Worm (Caenorhabditis elegans) whole organism, early embryonic: ENCODE measurements around the gene srx-82.

Experiments
- B0310.2 ChIP-seq: sonication (generic microtip); optimal IDR thresholded peaks from 2 replicates; lab custom pipeline; 2016; ENCODE audit warnings: mild to moderate bottlenecking, missing genetic modification characterization, missing compliant biosample characterization
- F13C5.2 ChIP-seq: sonication (generic microtip); optimal IDR thresholded peaks from 2 replicates; lab custom pipeline; 2017; ENCODE audit warnings: mild to moderate bottlenecking, missing genetic modification characterization, inconsistent platforms, missing compliant biosample characterization
- aly-1 ChIP-seq: sonication (generic microtip); optimal IDR thresholded peaks from 2 replicates; lab custom pipeline; 2016; ENCODE audit warnings: missing genetic modification characterization, missing compliant biosample characterization
- ama-1 ChIP-seq: fragments of 150-350 bp; optimal IDR thresholded peaks from 2 replicates; lab custom pipeline; 2014
- ceh-13 ChIP-seq: fragments of 200-800 bp; sonication (Bioruptor generic); optimal IDR thresholded peaks from 2 replicates; lab custom pipeline; 2018; ENCODE audit warnings: mild to moderate bottlenecking, missing genetic modification characterization, missing compliant biosample characterization
- ceh-36 ChIP-seq: sonication (generic microtip); optimal IDR thresholded peaks from 2 replicates; lab custom pipeline; 2016; ENCODE audit warnings: missing genetic modification characterization, inconsistent platforms, missing compliant biosample characterization
- ets-7 ChIP-seq: sonication (generic microtip); optimal IDR thresholded peaks from 2 replicates; lab custom pipeline; 2016; ENCODE audit warnings: missing genotype, missing genetic modification characterization, missing compliant biosample characterization
- flt-1 ChIP-seq: fragments of 200-800 bp; sonication (Bioruptor generic); IDR thresholded peaks from 2 replicates; pipeline ENCODE4 v1.3.6; 2022; ENCODE audit warnings: missing genetic modification characterization, missing compliant biosample characterization
- pes-1 ChIP-seq: fragments of 200-800 bp; sonication (Bioruptor generic); IDR thresholded peaks from 2 replicates; pipeline ENCODE4 v1.3.6; 2022; ENCODE audit warnings: missing genetic modification reagents, missing genetic modification characterization, missing compliant biosample characterization
- scrt-1 ChIP-seq: fragments of 200-800 bp; sonication (Bioruptor generic); IDR thresholded peaks from 2 replicates; pipeline ENCODE4 v1.3.6; 2022; ENCODE audit warnings: missing genetic modification characterization, missing compliant biosample characterization
- sea-1 ChIP-seq: fragments of 200-800 bp; sonication (Bioruptor generic); conservative IDR thresholded peaks from 2 replicates; pipeline ENCODE4 v1.3.6; 2022; ENCODE audit warnings: missing genetic modification characterization, missing compliant biosample characterization
- tbx-11 ChIP-seq: fragments of 200-800 bp; sonication (Bioruptor generic); IDR thresholded peaks from 2 replicates; pipeline ENCODE4 v1.3.6; 2022; ENCODE audit warnings: missing genetic modification characterization, missing compliant biosample characterization
- tbx-37 ChIP-seq: fragments of 200-800 bp; sonication (Bioruptor generic); conservative IDR thresholded peaks from 2 replicates; pipeline ENCODE4 v1.3.6; 2022; ENCODE audit warnings: missing genetic modification reagents, missing genetic modification characterization, missing compliant biosample characterization
- tra-4 ChIP-seq: sonication (generic microtip); optimal IDR thresholded peaks from 2 replicates; lab custom pipeline; 2017; ENCODE audit warnings: missing genetic modification characterization, missing compliant biosample characterization

ce11 chrV:11616813-11617212 is 27.3 kb downstream of the srx-82 start:
- TF ChIP-seq ama-1 (lab: Kevin White, UChicago), result no peak
- TF ChIP-seq ceh-36, result no peak
- no peak for TF ChIP-seq pes-1
- TF ChIP-seq tra-4 (tag; lab: Kevin White, UChicago), result no peak
- TF ChIP-seq ets-7 (tag; lab: Kevin White, UChicago), result no peak
- no peak for TF ChIP-seq flt-1 (GFP tag; lab: Robert Waterston, UW)
- no peak for TF ChIP-seq F13C5.2 (tag; lab: Kevin White, UChicago)
- no peak for TF ChIP-seq B0310.2
- TF ChIP-seq sea-1 (GFP tag; lab: Robert Waterston, UW), result no peak
- TF ChIP-seq scrt-1 (GFP tag; lab: Robert Waterston, UW), result no peak
- TF ChIP-seq tbx-11 (GFP tag; lab: Robert Waterston, UW), result no peak
- TF ChIP-seq ceh-13 (GFP tag; lab: Kevin White, UChicago), result no peak
- TF ChIP-seq aly-1 (tag; lab: Kevin White, UChicago), result no peak
- TF ChIP-seq tbx-37 (GFP tag; lab: Robert Waterston, UW), result no peak
